Worm (Caenorhabditis elegans) whole organism, late embryonic: ENCODE data around the gene C09F9.1.

ENCODE experiments used
- F13H6.1 ChIP-seq: sonication (generic microtip); optimal IDR thresholded peaks from 2 replicates; lab custom pipeline; 2016; ENCODE audit warnings: missing genetic modification characterization, missing compliant biosample characterization
- K09A11.1 ChIP-seq: sonication (generic microtip); optimal IDR thresholded peaks from 2 replicates; lab custom pipeline; 2017; ENCODE audit warnings: antibody characterized with exemption, mild to moderate bottlenecking, missing genetic modification characterization, missing compliant biosample characterization; ENCODE audit not compliant: insufficient read depth
- ceh-9 ChIP-seq: sonication (generic microtip); optimal IDR thresholded peaks from 2 replicates; lab custom pipeline; 2016; ENCODE audit warnings: mild to moderate bottlenecking, missing genetic modification characterization, inconsistent platforms, missing compliant biosample characterization
- elt-2 ChIP-seq: sonication (generic microtip); optimal IDR thresholded peaks from 2 replicates; lab custom pipeline; 2016; ENCODE audit warnings: missing genetic modification reagents, missing genetic modification characterization, missing compliant biosample characterization
- pha-4 ChIP-seq: fragments of 150-350 bp; optimal IDR thresholded peaks from 2 replicates; lab custom pipeline; 2018; ENCODE audit warnings: missing biosample characterization, missing genetic modification reagents, missing genetic modification characterization

DNA sequence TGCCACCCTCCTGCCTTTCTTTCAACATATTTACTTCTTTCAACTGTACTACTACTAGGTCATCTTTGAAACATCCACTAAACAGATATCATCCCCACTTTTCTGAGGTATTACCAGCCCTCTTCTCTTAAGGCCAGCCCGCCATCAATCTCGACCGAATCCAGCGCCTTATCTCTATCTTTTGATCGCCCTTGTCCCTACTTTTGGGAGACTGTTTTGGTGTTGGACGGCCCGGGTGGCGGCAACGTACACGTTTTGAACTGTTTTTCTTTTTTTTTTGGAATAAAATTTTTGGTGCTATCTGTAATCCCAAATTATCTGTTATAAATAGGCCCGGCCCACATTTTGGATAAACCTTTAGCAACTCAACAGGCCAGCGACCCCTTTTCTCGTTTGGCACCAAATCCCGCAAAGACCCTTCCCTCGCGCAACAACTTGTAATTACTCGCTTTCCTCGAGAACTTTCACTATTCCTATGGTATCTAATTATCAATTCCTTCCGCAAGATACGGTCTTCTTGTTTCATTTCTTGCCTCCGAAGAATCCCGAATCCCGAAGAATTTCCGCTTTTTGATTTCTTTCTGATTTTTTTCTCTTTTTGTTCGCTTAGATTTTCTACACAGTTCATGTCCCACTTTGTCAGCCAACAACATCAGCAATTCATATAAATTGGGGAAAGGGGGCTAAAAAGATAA is 5.2 kb downstream of the C09F9.1 start:
- TF ChIP-seq pha-4 (tag; lab: Kevin White, UChicago) = no peak
- TF ChIP-seq K09A11.1 (tag; lab: Kevin White, UChicago) = no peak
- no peak for TF ChIP-seq ceh-9 (tag; lab: Kevin White, UChicago)
- no peak for TF ChIP-seq F13H6.1 (tag; lab: Kevin White, UChicago)
- TF ChIP-seq elt-2 (tag; lab: Kevin White, UChicago) = no peak
